Worm (Caenorhabditis elegans) whole organism, L4 larva: ENCODE data around the gene ccch-1.

ENCODE experiments used
- D1046.2 ChIP-seq: fragments of 200-800 bp; sonication (Bioruptor generic); IDR thresholded peaks from 2 replicates; pipeline ENCODE4 v1.3.6; 2022; ENCODE audit warnings: missing genetic modification characterization, missing compliant biosample characterization
- F10B5.3 ChIP-seq: sonication (generic microtip); optimal IDR thresholded peaks from 2 replicates; lab custom pipeline; 2016; ENCODE audit warnings: mild to moderate bottlenecking, missing genetic modification characterization, missing compliant biosample characterization
- F37D6.2 ChIP-seq: sonication (generic microtip); optimal IDR thresholded peaks from 2 replicates; lab custom pipeline; 2016; ENCODE audit warnings: mild to moderate bottlenecking, missing genetic modification characterization, missing compliant biosample characterization
- F49E8.2 ChIP-seq: sonication (generic microtip); optimal IDR thresholded peaks from 2 replicates; lab custom pipeline; 2016; ENCODE audit warnings: missing compliant biosample characterization, mild to moderate bottlenecking, missing genetic modification characterization, borderline replicate concordance
- T20F7.1 ChIP-seq: fragments of 200-800 bp; sonication (Bioruptor generic); optimal IDR thresholded peaks from 2 replicates; lab custom pipeline; 2018; ENCODE audit warnings: mild to moderate bottlenecking, missing genetic modification characterization, missing compliant biosample characterization
- T26A8.4 ChIP-seq: fragments of 200-800 bp; sonication (Bioruptor generic); IDR thresholded peaks from 2 replicates; pipeline ENCODE4 v1.3.6; 2022; ENCODE audit warnings: missing genetic modification characterization, missing compliant biosample characterization
- Y75B8A.6 ChIP-seq: fragments of 200-800 bp; sonication (Bioruptor generic); IDR thresholded peaks from 2 replicates; pipeline ENCODE4 v1.3.6; 2022; ENCODE audit warnings: missing genetic modification reagents, missing genetic modification characterization, missing compliant biosample characterization
- ZK337.2 ChIP-seq: fragments of 200-800 bp; sonication (Bioruptor generic); IDR thresholded peaks from 2 replicates; pipeline ENCODE4 v1.3.6; 2022; ENCODE audit warnings: missing genetic modification reagents, missing genetic modification characterization, missing compliant biosample characterization
- ama-1 ChIP-seq: fragments of 150-350 bp; optimal IDR thresholded peaks from 2 replicates; lab custom pipeline; 2014; ENCODE audit warnings: inconsistent platforms, mixed read lengths
- arid-1 ChIP-seq: fragments of 200-800 bp; sonication (Bioruptor generic); conservative IDR thresholded peaks from 2 replicates; pipeline ENCODE4 v1.3.6; 2022; ENCODE audit warnings: missing genetic modification reagents, missing genetic modification characterization, missing compliant biosample characterization
- ctbp-1 ChIP-seq: fragments of 200-800 bp; sonication (Bioruptor generic); IDR thresholded peaks from 2 replicates; pipeline ENCODE4 v1.3.6; 2022; ENCODE audit warnings: missing genetic modification reagents, missing genetic modification characterization, missing compliant biosample characterization
- daf-19 ChIP-seq: fragments of 200-800 bp; sonication (Bioruptor generic); conservative IDR thresholded peaks from 2 replicates; pipeline ENCODE4 v1.3.6; 2022; ENCODE audit warnings: missing genetic modification characterization, missing compliant biosample characterization
- dmd-6 ChIP-seq: fragments of 200-800 bp; sonication (Bioruptor generic); IDR thresholded peaks from 2 replicates; pipeline ENCODE4 v1.3.6; 2022; ENCODE audit warnings: missing genetic modification reagents, missing genetic modification characterization, missing compliant biosample characterization
- dmd-9 ChIP-seq: fragments of 200-800 bp; sonication (Bioruptor generic); IDR thresholded peaks from 2 replicates; pipeline ENCODE4 v1.3.6; 2022; ENCODE audit warnings: missing genetic modification reagents, missing genetic modification characterization, missing compliant biosample characterization
- dpl-1 ChIP-seq: fragments of 150-350 bp; optimal IDR thresholded peaks from 2 replicates; lab custom pipeline; 2014; ENCODE audit warnings: missing biosample characterization, missing genetic modification reagents, missing genetic modification characterization
- dve-1 ChIP-seq: sonication (generic microtip); optimal IDR thresholded peaks from 2 replicates; lab custom pipeline; 2017; ENCODE audit warnings: antibody characterized with exemption, mild to moderate bottlenecking, missing genetic modification characterization, missing compliant biosample characterization; ENCODE audit not compliant: insufficient read depth
- egl-43 ChIP-seq: fragments of 200-800 bp; sonication (Bioruptor generic); IDR thresholded peaks from 2 replicates; pipeline ENCODE4 v1.3.6; 2022; ENCODE audit warnings: missing genetic modification reagents, missing genetic modification characterization, missing compliant biosample characterization
- fkh-10 ChIP-seq: fragments of 150-350 bp; optimal IDR thresholded peaks from 2 replicates; lab custom pipeline; 2014; ENCODE audit warnings: missing biosample characterization, missing genetic modification reagents, missing genetic modification characterization
- hif-1 ChIP-seq, 2 experiments: sonication (generic microtip); optimal IDR thresholded peaks; 2 replicates each; lab custom pipeline; 2016 to 2017; ENCODE audit warnings: missing compliant biosample characterization in 2 of 2, missing genetic modification characterization in 2 of 2, missing genetic modification reagents in 2 of 2, missing genotype in 2 of 2, mild to moderate bottlenecking in 1 of 2
- hlh-11 ChIP-seq: fragments of 200-800 bp; sonication (Bioruptor generic); optimal IDR thresholded peaks from 2 replicates; lab custom pipeline; 2018; ENCODE audit warnings: mild to moderate bottlenecking, missing genetic modification characterization, missing compliant biosample characterization
- hlh-30 ChIP-seq: sonication (generic microtip); optimal IDR thresholded peaks from 2 replicates; lab custom pipeline; 2017; ENCODE audit warnings: antibody characterized with exemption, mild to moderate bottlenecking, missing genetic modification characterization, missing compliant biosample characterization; ENCODE audit not compliant: insufficient read depth
- hmg-1.1 ChIP-seq: fragments of 200-800 bp; sonication (Bioruptor generic); IDR thresholded peaks from 2 replicates; pipeline ENCODE4 v1.3.6; 2022; ENCODE audit warnings: missing genetic modification reagents, missing genetic modification characterization, missing compliant biosample characterization
- lim-7 ChIP-seq: fragments of 200-800 bp; sonication (Bioruptor generic); IDR thresholded peaks from 2 replicates; pipeline ENCODE4 v1.3.6; 2022; ENCODE audit warnings: missing genetic modification characterization, missing compliant biosample characterization
- lin-1 ChIP-seq: fragments of 200-800 bp; sonication (Bioruptor generic); IDR thresholded peaks from 2 replicates; pipeline ENCODE4 v1.3.6; 2022; ENCODE audit warnings: missing genetic modification reagents, missing genetic modification characterization, missing compliant biosample characterization
- lin-13 ChIP-seq: fragments of 150-350 bp; optimal IDR thresholded peaks from 2 replicates; lab custom pipeline; 2014; ENCODE audit warnings: missing biosample characterization, missing genetic modification reagents, missing genetic modification characterization
- lin-29 ChIP-seq: fragments of 200-800 bp; sonication (Bioruptor generic); IDR thresholded peaks from 2 replicates; pipeline ENCODE4 v1.3.6; 2022; ENCODE audit warnings: missing genetic modification reagents, missing genetic modification characterization, missing compliant biosample characterization
- lin-39 ChIP-seq: fragments of 150-350 bp; optimal IDR thresholded peaks from 2 replicates; lab custom pipeline; 2014; ENCODE audit warnings: missing biosample characterization, missing genetic modification reagents, missing genetic modification characterization
- lir-3 ChIP-seq: sonication (generic microtip); optimal IDR thresholded peaks from 2 replicates; lab custom pipeline; 2016; ENCODE audit warnings: mild to moderate bottlenecking, missing genetic modification characterization, missing compliant biosample characterization
- lsy-2 ChIP-seq, 2 experiments: fragments of 150-350 bp in 1 of 2; sonication (generic microtip) in 1 of 2; optimal IDR thresholded peaks; 2 replicates each; lab custom pipeline; 2014 to 2017; ENCODE audit warnings: missing biosample characterization in 2 of 2, missing genetic modification characterization in 2 of 2
- mdl-1 ChIP-seq, 2 experiments: fragments of 150-350 bp in 1 of 2; sonication (generic microtip) in 1 of 2; optimal IDR thresholded peaks; 2 replicates each; lab custom pipeline; 2014 to 2017; ENCODE audit warnings: missing biosample characterization in 2 of 2, missing genetic modification characterization in 2 of 2
- mdt-29 ChIP-seq: fragments of 200-800 bp; sonication (Bioruptor generic); IDR thresholded peaks from 2 replicates; pipeline ENCODE4 v1.3.6; 2022; ENCODE audit warnings: missing genetic modification reagents, missing genetic modification characterization, missing compliant biosample characterization
- mep-1 ChIP-seq: fragments of 150-350 bp; sonication (generic microtip); optimal IDR thresholded peaks from 3 replicates; lab custom pipeline; 2014; ENCODE audit warnings: missing biosample characterization, missing genetic modification characterization
- mxl-2 ChIP-seq: fragments of 200-800 bp; sonication (Bioruptor generic); conservative IDR thresholded peaks from 2 replicates; pipeline ENCODE4 v1.3.6; 2022; ENCODE audit warnings: missing genetic modification reagents, missing genetic modification characterization, missing compliant biosample characterization
- nhr-28 ChIP-seq: fragments of 150-350 bp; optimal IDR thresholded peaks from 2 replicates; lab custom pipeline; 2014; ENCODE audit warnings: missing biosample characterization, missing genetic modification characterization
- nhr-42 ChIP-seq: fragments of 200-800 bp; sonication (Bioruptor generic); IDR thresholded peaks from 2 replicates; pipeline ENCODE4 v1.3.6; 2022; ENCODE audit warnings: missing genetic modification characterization, missing compliant biosample characterization
- nhr-48 ChIP-seq: sonication (generic microtip); optimal IDR thresholded peaks from 2 replicates; lab custom pipeline; 2016; ENCODE audit warnings: mild to moderate bottlenecking, missing genetic modification characterization, missing compliant biosample characterization
- php-3 ChIP-seq: fragments of 200-800 bp; sonication (Bioruptor generic); IDR thresholded peaks from 2 replicates; pipeline ENCODE4 v1.3.6; 2022; ENCODE audit warnings: missing genetic modification reagents, missing genetic modification characterization, missing compliant biosample characterization
- rbr-2 ChIP-seq: sonication (generic microtip); optimal IDR thresholded peaks from 2 replicates; lab custom pipeline; 2016; ENCODE audit warnings: missing genotype, missing genetic modification characterization, missing compliant biosample characterization
- sdz-12 ChIP-seq: fragments of 200-800 bp; sonication (Bioruptor generic); optimal IDR thresholded peaks from 2 replicates; lab custom pipeline; 2018; ENCODE audit warnings: mild to moderate bottlenecking, missing genetic modification characterization, missing compliant biosample characterization
- spr-1 ChIP-seq: sonication (generic microtip); optimal IDR thresholded peaks from 2 replicates; lab custom pipeline; 2016; ENCODE audit warnings: mild to moderate bottlenecking, missing genetic modification characterization, missing compliant biosample characterization
- tag-97 ChIP-seq: fragments of 200-800 bp; sonication (Bioruptor generic); IDR thresholded peaks from 2 replicates; pipeline ENCODE4 v1.3.6; 2022; ENCODE audit warnings: missing genetic modification characterization, missing compliant biosample characterization
- unc-62 ChIP-seq, 3 experiments: fragments of 150-350 bp in 1 of 3; sonication (generic microtip); optimal IDR thresholded peaks in 2 of 3; peaks in 1 of 3; 1 replicate in 1 of 3; 2 replicates in 2 of 3; lab custom pipeline; 2014 to 2017; ENCODE audit warnings: missing biosample characterization in 3 of 3, missing genetic modification characterization in 3 of 3, missing genetic modification reagents in 3 of 3, missing genotype in 1 of 3

ccch-1 gene

ce11 chrV:11500980-11501379 lies 26.7 kb upstream of the ccch-1 start:
- no peak for TF ChIP-seq ama-1 (lab: Kevin White, UChicago)
- TF ChIP-seq dve-1, result peak; percentile 18
- no peak for TF ChIP-seq F37D6.2 (tag; lab: Kevin White, UChicago)
- no peak for TF ChIP-seq lsy-2 (tag; optimal IDR thresholded peaks at IDR 0.05; lab: Kevin White, UChicago)
- TF ChIP-seq lin-1 (GFP tag; lab: Robert Waterston, UW), result no peak
- TF ChIP-seq egl-43 (GFP tag; lab: Robert Waterston, UW), result no peak
- TF ChIP-seq php-3, result no peak
- TF ChIP-seq nhr-42 (GFP tag; lab: Robert Waterston, UW), result no peak
- peak; percentile 44 for TF ChIP-seq nhr-28 (tag; lab: Kevin White, UChicago)
- TF ChIP-seq hlh-11, result peak; percentile 52
- TF ChIP-seq dmd-6, result peak; percentile 30
- TF ChIP-seq D1046.2 (GFP tag; lab: Robert Waterston, UW), result no peak
- TF ChIP-seq Y75B8A.6 (GFP tag; lab: Robert Waterston, UW), result no peak
- no peak for TF ChIP-seq lir-3 (tag; lab: Kevin White, UChicago)
- TF ChIP-seq mdt-29 (GFP tag; lab: Robert Waterston, UW), result no peak
- no peak for TF ChIP-seq nhr-48 (tag; lab: Kevin White, UChicago)
- TF ChIP-seq hif-1 (tag; optimal IDR thresholded peaks at IDR 0.05; lab: Kevin White, UChicago), result no peak
- no peak for TF ChIP-seq dpl-1 (GFP tag; lab: Kevin White, UChicago)
- TF ChIP-seq, all 104 proteins: peak for 4

ce11 chrV:11503081-11503751 lies 24.4 kb upstream of the ccch-1 start, which contains the start of gene C55A6.12:
Gene C55A6.12, minus strand, starts transcription at chrV:11503131.
- no peak for TF ChIP-seq sdz-12 (GFP tag; lab: Kevin White, UChicago)
- no peak for TF ChIP-seq tag-97
- no peak for TF ChIP-seq egl-43 (GFP tag; lab: Robert Waterston, UW)
- TF ChIP-seq fkh-10 (GFP tag; lab: Kevin White, UChicago), result no peak
- peak in 1 of 2 experiments; percentile 24 for TF ChIP-seq lsy-2 (tag; optimal IDR thresholded peaks at IDR 0.05; lab: Kevin White, UChicago)
- TF ChIP-seq hmg-1.1 (GFP tag; lab: Robert Waterston, UW), result no peak
- no peak for TF ChIP-seq dve-1
- no peak for TF ChIP-seq mxl-2 (GFP tag; lab: Robert Waterston, UW)
- TF ChIP-seq F10B5.3 (tag; lab: Kevin White, UChicago), result no peak
- peak in 1 of 2 experiments; percentile 3 for TF ChIP-seq unc-62 (GFP tag; optimal IDR thresholded peaks at IDR 0.05 in 1 of 2; lab: Kevin White, UChicago)
- no peak for TF ChIP-seq unc-62 (tag; optimal IDR thresholded peaks at IDR 0.05; lab: Kevin White, UChicago)
- TF ChIP-seq dpl-1 (GFP tag; lab: Kevin White, UChicago), result peak; percentile 79
- TF ChIP-seq lin-13, result no peak
- TF ChIP-seq lir-3 (tag; lab: Kevin White, UChicago), result no peak
- TF ChIP-seq F49E8.2, result no peak
- TF ChIP-seq D1046.2 (GFP tag; lab: Robert Waterston, UW), result no peak
- no peak for TF ChIP-seq mep-1 (tag; lab: Kevin White, UChicago)
- TF ChIP-seq lin-39, result no peak
- no peak for TF ChIP-seq hlh-30
- TF ChIP-seq arid-1, result no peak
- TF ChIP-seq Y75B8A.6 (GFP tag; lab: Robert Waterston, UW), result no peak

DNA sequence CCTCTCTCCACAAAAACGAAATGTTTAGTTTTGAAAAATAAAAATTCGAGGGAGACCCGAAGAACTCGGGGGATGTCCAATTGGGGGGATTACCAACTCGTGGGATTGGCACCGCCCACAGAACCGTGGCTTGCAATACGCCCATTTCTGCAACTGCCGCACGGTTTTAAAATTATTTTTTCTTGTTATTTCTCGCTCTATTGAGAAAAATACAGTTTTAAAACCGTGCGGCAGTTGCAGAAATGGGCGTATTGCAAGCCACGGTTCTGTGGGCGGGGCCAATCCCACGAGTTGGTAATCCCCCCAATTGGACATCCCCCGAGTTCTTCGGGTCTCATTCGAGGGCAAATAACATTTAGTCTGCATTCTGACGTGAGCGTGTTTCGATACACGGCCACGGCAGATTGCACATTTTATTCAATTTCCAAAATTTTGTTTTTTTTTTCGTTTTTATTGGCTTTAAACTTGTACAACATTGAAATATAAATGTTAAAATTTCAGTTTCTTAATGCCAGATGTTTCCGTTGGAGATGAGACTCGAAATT lies 22.7 kb upstream of the ccch-1 start, which contains the start of the genes C55A6.1 and C55A6.10:
Gene C55A6.1, minus strand, starts transcription at position 116 of the 545 bp plus-strand sequence.
Gene C55A6.10, plus strand, starts transcription at position 495 of the 545 bp plus-strand sequence.
- peak; percentile 12 for TF ChIP-seq lim-7 (GFP tag; lab: Robert Waterston, UW)
- TF ChIP-seq php-3, result peak; percentile 53; the same call in 1 of the 2 replicates
- TF ChIP-seq ctbp-1 (GFP tag; lab: Robert Waterston, UW), result peak; percentile 95
- 0 out of 2 replicates have a peak, but pooled peaks have one; percentile 41 for TF ChIP-seq lin-29 (GFP tag; lab: Robert Waterston, UW)
- TF ChIP-seq T26A8.4, result peak; percentile 68
- TF ChIP-seq ZK337.2 (GFP tag; lab: Robert Waterston, UW), result 0 out of 2 replicates have a peak, but pooled peaks have one; percentile 11
- peak; percentile 63 for TF ChIP-seq F37D6.2 (tag; lab: Kevin White, UChicago)
- TF ChIP-seq nhr-48 (tag; lab: Kevin White, UChicago), result peak; percentile 64
- peak; percentile 76 for TF ChIP-seq nhr-42 (GFP tag; lab: Robert Waterston, UW)
- peak; percentile 67; the same call in 1 of the 2 replicates for TF ChIP-seq dmd-9
- TF ChIP-seq lsy-2 (tag; optimal IDR thresholded peaks at IDR 0.05; lab: Kevin White, UChicago), result peak; percentile 31 to 81
- peak; percentile 56 for TF ChIP-seq dve-1
- peak in 1 of 2 experiments; percentile 23 for TF ChIP-seq hif-1 (tag; optimal IDR thresholded peaks at IDR 0.05; lab: Kevin White, UChicago)
- peak; percentile 12 for TF ChIP-seq nhr-28 (tag; lab: Kevin White, UChicago)
- peak; percentile 81 for TF ChIP-seq rbr-2 (tag; lab: Kevin White, UChicago)
- TF ChIP-seq T20F7.1 (GFP tag; lab: Kevin White, UChicago), result peak; percentile 36
- TF ChIP-seq mdl-1 (tag; optimal IDR thresholded peaks at IDR 0.05; lab: Kevin White, UChicago), result peak in 1 of 2 experiments; percentile 52
- peak; percentile 62 for TF ChIP-seq spr-1 (tag; lab: Kevin White, UChicago)
- TF ChIP-seq dpl-1 (GFP tag; lab: Kevin White, UChicago), result peak; percentile 44
- 0 out of 2 replicates have a peak, but pooled peaks have one; percentile 38 for TF ChIP-seq daf-19 (GFP tag; lab: Robert Waterston, UW)
- peak; percentile 79 for TF ChIP-seq dmd-6
